Worm (Caenorhabditis elegans): ENCODE results near the gene snr-4.

The snr-4 gene

DNA sequence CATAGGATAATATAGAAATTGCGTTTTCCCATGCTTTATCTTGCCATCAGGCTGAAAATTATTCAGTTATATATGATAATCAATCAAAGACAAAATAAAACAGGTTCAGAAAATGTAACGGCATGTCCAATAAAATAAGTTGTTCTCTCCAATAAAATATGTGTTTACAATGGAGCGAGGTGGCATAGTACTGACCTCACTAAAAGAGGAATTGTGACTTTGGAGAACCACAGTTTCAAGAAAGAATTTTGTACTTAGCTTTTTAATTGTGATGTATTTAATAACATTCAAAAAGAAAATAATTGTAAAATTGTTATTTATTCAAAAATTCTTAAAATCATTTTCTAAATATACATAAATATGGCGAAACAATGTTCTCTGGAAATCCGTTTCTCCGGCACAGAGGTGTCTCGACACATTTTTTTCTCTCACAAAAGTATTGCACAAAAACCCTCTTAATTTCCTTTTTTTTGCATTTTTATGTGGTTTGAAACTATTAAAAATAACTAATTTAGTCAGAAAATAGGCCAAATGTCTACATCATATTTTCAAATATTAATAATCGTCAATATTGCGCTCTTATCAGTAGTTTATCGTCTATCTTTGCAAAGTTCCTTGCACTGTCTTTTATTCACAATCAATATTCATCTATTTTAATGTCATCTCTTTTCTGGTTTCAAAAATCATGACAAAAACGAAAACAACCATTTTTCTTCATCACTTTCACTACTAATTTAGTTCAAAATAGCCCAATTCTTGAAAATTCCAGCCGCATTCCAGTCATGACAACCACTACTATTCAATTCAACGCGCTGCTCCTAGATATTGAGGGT is 46.1 kb downstream of the snr-4 start, which contains the start of the genes aman-2 and F58H1.3 (continued):
- TF ChIP-seq vab-15 (tag; optimal IDR thresholded peaks at IDR 0.05) (peak; percentile 72), unc-86 (tag; optimal IDR thresholded peaks at IDR 0.05) (peak; percentile 3), nhr-71 (tag; optimal IDR thresholded peaks at IDR 0.05) (peak; percentile 57), snu-23 (GFP tag; optimal IDR thresholded peaks at IDR 0.05) (peak; percentile 36), nhr-20 (tag; optimal IDR thresholded peaks at IDR 0.05) (peak; percentile 28), nhr-237 (tag; optimal IDR thresholded peaks at IDR 0.05) (no peak), aly-2 (tag; optimal IDR thresholded peaks at IDR 0.05) (no peak), dpl-1 (GFP tag; optimal IDR thresholded peaks at IDR 0.05) (peak in 2 of 3 experiments; percentile 15 to 61), egl-13 (tag; optimal IDR thresholded peaks at IDR 0.05) (no peak), lin-39 (tag; optimal IDR thresholded peaks at IDR 0.05) (no peak), nhr-19 (GFP tag; conservative IDR thresholded peaks at IDR 0.05) (peak; percentile 16; the same call in 1 of the 2 replicates), tbx-2 (tag; optimal IDR thresholded peaks at IDR 0.05) (peak; percentile 42), swsn-7 (tag; optimal IDR thresholded peaks at IDR 0.05) (peak; percentile 19), C16A3.4 (tag; optimal IDR thresholded peaks at IDR 0.05) (peak; percentile 60), ceh-90 (tag; optimal IDR thresholded peaks at IDR 0.05) (peak; percentile 21), sox-4 (tag; optimal IDR thresholded peaks at IDR 0.05) (peak; percentile 6), nhr-90 (tag; optimal IDR thresholded peaks at IDR 0.05; ENCODE audit: poor library complexity) (peak; percentile 46), fkh-8 (tag; optimal IDR thresholded peaks at IDR 0.05) (peak; percentile 79), hpl-2 (GFP tag; optimal IDR thresholded peaks at IDR 0.05) (no peak), aha-1 (tag; optimal IDR thresholded peaks at IDR 0.05) (no peak), skn-1 (tag; optimal IDR thresholded peaks at IDR 0.05) (peak; percentile 36), lin-15B (tag; optimal IDR thresholded peaks at IDR 0.05) (no peak), nhr-76 (tag; optimal IDR thresholded peaks at IDR 0.05) (no peak), lir-3 (tag; optimal IDR thresholded peaks at IDR 0.05; ENCODE audit: poor library complexity) (peak; percentile 47), elt-2 (tag; optimal IDR thresholded peaks at IDR 0.05) (peak; percentile 20), fkh-4 (tag; optimal IDR thresholded peaks at IDR 0.05; ENCODE audit: borderline replicate concordance) (no peak), blmp-1 (tag; optimal IDR thresholded peaks at IDR 0.05) (peak; percentile 26), fkh-10 (GFP tag; optimal IDR thresholded peaks at IDR 0.05) (no peak), isw-1 (GFP tag; IDR thresholded peaks at IDR 0.05) (peak; percentile 54; the same call in 1 of the 2 replicates)

DNA sequence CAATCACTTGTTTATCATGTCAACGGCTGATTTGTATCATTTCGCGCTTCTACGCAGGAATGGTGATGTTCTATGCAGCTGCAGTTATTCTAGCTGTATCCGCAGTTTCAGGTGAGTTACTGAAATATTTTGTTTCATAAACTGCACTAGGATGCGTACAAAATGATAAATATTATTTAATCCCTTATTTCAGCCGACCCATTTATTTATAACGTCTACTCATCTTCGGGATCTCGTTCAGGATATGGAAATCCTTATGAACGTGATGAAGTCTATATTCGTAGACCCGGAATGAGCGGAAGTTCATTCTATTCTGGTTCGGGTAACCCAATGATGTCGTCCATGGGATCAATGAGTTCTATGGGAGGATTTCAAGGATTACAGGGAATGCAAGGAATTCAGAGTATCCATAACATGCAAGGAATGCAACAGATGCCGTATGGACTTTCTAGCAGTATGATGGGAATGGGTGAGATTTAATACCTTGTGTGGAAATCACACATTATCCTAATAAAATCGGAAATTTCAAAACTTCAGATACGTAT is 50.4 kb downstream of the snr-4 start, which contains the start of gene F58H1.2:
F58H1.2 (plus strand) TSS at position 51 of the 545 bp plus-strand sequence.
- no peak for TF ChIP-seq nhr-28 (tag; optimal IDR thresholded peaks at IDR 0.05)
- TF ChIP-seq hlh-17 (GFP tag; optimal IDR thresholded peaks at IDR 0.05; ENCODE audit: borderline replicate concordance): no peak
- TF ChIP-seq snpc-4 (tag; optimal IDR thresholded peaks at IDR 0.05): no peak
- no peak for TF ChIP-seq nhr-90 (tag; optimal IDR thresholded peaks at IDR 0.05; ENCODE audit: poor library complexity)
- TF ChIP-seq C16A3.4 (tag; optimal IDR thresholded peaks at IDR 0.05): no peak
- TF ChIP-seq ztf-4 (tag; optimal IDR thresholded peaks at IDR 0.05): no peak
- TF ChIP-seq aha-1 (tag; optimal IDR thresholded peaks at IDR 0.05): no peak
- no peak for TF ChIP-seq hlh-4 (tag; optimal IDR thresholded peaks at IDR 0.05)
- no peak for TF ChIP-seq lin-13 (GFP tag; optimal IDR thresholded peaks at IDR 0.05)
